Worm (Caenorhabditis elegans) whole organism, late embryonic: Measurements from ENCODE around the gene mrp-7.

Source experiments
- C08G9.2 ChIP-seq: sonication (generic microtip); optimal IDR thresholded peaks from 2 replicates; lab custom pipeline; 2016; ENCODE audit warnings: mild to moderate bottlenecking, missing genetic modification characterization, moderate library complexity, missing compliant biosample characterization
- C38D4.7 ChIP-seq: fragments of 200-800 bp; sonication (Bioruptor generic); optimal IDR thresholded peaks from 2 replicates; lab custom pipeline; 2018; ENCODE audit warnings: mild to moderate bottlenecking, missing genetic modification characterization, moderate library complexity, missing compliant biosample characterization
- K09A11.1 ChIP-seq: sonication (generic microtip); optimal IDR thresholded peaks from 2 replicates; lab custom pipeline; 2017; ENCODE audit warnings: antibody characterized with exemption, mild to moderate bottlenecking, missing genetic modification characterization, missing compliant biosample characterization; ENCODE audit not compliant: insufficient read depth
- ahr-1 ChIP-seq: sonication (generic microtip); optimal IDR thresholded peaks from 2 replicates; lab custom pipeline; 2016; ENCODE audit warnings: missing genetic modification characterization, missing compliant biosample characterization
- ceh-18 ChIP-seq: sonication (generic microtip); optimal IDR thresholded peaks from 2 replicates; lab custom pipeline; 2016; ENCODE audit warnings: missing genetic modification characterization, missing compliant biosample characterization
- ceh-2 ChIP-seq: sonication (generic microtip); optimal IDR thresholded peaks from 2 replicates; lab custom pipeline; 2016; ENCODE audit warnings: missing genotype, missing genetic modification characterization, missing compliant biosample characterization
- ceh-22 ChIP-seq: sonication (generic microtip); optimal IDR thresholded peaks from 2 replicates; lab custom pipeline; 2017; ENCODE audit warnings: missing biosample characterization, missing genetic modification characterization
- ceh-24 ChIP-seq: sonication (generic microtip); optimal IDR thresholded peaks from 2 replicates; lab custom pipeline; 2016; ENCODE audit warnings: mild to moderate bottlenecking, missing genetic modification characterization, missing compliant biosample characterization
- ceh-30 ChIP-seq: fragments of 150-350 bp; optimal IDR thresholded peaks from 2 replicates; lab custom pipeline; 2014; ENCODE audit warnings: missing biosample characterization, missing genetic modification characterization
- ceh-31 ChIP-seq: sonication (generic microtip); optimal IDR thresholded peaks from 2 replicates; lab custom pipeline; 2016; ENCODE audit warnings: missing genetic modification characterization, missing compliant biosample characterization
- ceh-48 ChIP-seq: sonication (generic microtip); optimal IDR thresholded peaks from 2 replicates; lab custom pipeline; 2016; ENCODE audit warnings: missing genetic modification characterization, inconsistent platforms, missing compliant biosample characterization
- ceh-6 ChIP-seq: fragments of 200-800 bp; sonication (Bioruptor generic); optimal IDR thresholded peaks from 2 replicates; lab custom pipeline; 2018; ENCODE audit warnings: mild to moderate bottlenecking, missing genetic modification characterization, missing compliant biosample characterization
- dve-1 ChIP-seq: sonication (generic microtip); optimal IDR thresholded peaks from 2 replicates; lab custom pipeline; 2017; ENCODE audit warnings: antibody characterized with exemption, mild to moderate bottlenecking, missing genetic modification characterization, missing compliant biosample characterization
- elt-4 ChIP-seq: sonication (generic microtip); optimal IDR thresholded peaks from 2 replicates; lab custom pipeline; 2016; ENCODE audit warnings: missing genetic modification characterization, missing compliant biosample characterization
- ets-4 ChIP-seq: sonication (generic microtip); optimal IDR thresholded peaks from 2 replicates; lab custom pipeline; 2016; ENCODE audit warnings: missing genetic modification characterization, missing compliant biosample characterization
- fax-1 ChIP-seq: sonication (generic microtip); optimal IDR thresholded peaks from 2 replicates; lab custom pipeline; 2016; ENCODE audit warnings: missing genotype, missing genetic modification characterization, missing compliant biosample characterization
- hlh-13 ChIP-seq: fragments of 200-800 bp; sonication (Bioruptor generic); optimal IDR thresholded peaks from 2 replicates; lab custom pipeline; 2018; ENCODE audit warnings: mild to moderate bottlenecking, missing genetic modification characterization, missing compliant biosample characterization
- hlh-15 ChIP-seq: sonication (generic microtip); optimal IDR thresholded peaks from 2 replicates; lab custom pipeline; 2016; ENCODE audit warnings: missing genetic modification characterization, missing compliant biosample characterization
- hlh-30 ChIP-seq: sonication (generic microtip); optimal IDR thresholded peaks from 2 replicates; lab custom pipeline; 2017; ENCODE audit warnings: antibody characterized with exemption, missing genetic modification characterization, missing compliant biosample characterization; ENCODE audit not compliant: insufficient read depth
- hlh-8 ChIP-seq: sonication (generic microtip); optimal IDR thresholded peaks from 2 replicates; lab custom pipeline; 2016; ENCODE audit warnings: missing genotype, missing genetic modification characterization, missing compliant biosample characterization
- madf-2 ChIP-seq: sonication (generic microtip); optimal IDR thresholded peaks from 2 replicates; lab custom pipeline; 2017; ENCODE audit warnings: missing genetic modification characterization, missing compliant biosample characterization
- nhr-11 ChIP-seq: fragments of 150-350 bp; optimal IDR thresholded peaks from 2 replicates; lab custom pipeline; 2014; ENCODE audit warnings: missing biosample characterization, missing genetic modification characterization
- odd-2 ChIP-seq: sonication (generic microtip); optimal IDR thresholded peaks from 2 replicates; lab custom pipeline; 2017; ENCODE audit warnings: antibody characterized with exemption, mild to moderate bottlenecking, missing genetic modification characterization, missing compliant biosample characterization
- pag-3 ChIP-seq: sonication (generic microtip); optimal IDR thresholded peaks from 2 replicates; lab custom pipeline; 2016; ENCODE audit warnings: missing compliant biosample characterization, missing genetic modification characterization, borderline replicate concordance
- pros-1 ChIP-seq: fragments of 150-350 bp; optimal IDR thresholded peaks from 2 replicates; lab custom pipeline; 2014; ENCODE audit warnings: missing biosample characterization, missing genetic modification reagents, missing genetic modification characterization
- ref-2 ChIP-seq: sonication (generic microtip); optimal IDR thresholded peaks from 2 replicates; lab custom pipeline; 2016; ENCODE audit warnings: missing genetic modification characterization, missing compliant biosample characterization
- rnt-1 ChIP-seq: sonication (generic microtip); optimal IDR thresholded peaks from 2 replicates; lab custom pipeline; 2016; ENCODE audit warnings: missing genetic modification characterization, missing compliant biosample characterization
- sdc-2 ChIP-seq: sonication (generic microtip); optimal IDR thresholded peaks from 2 replicates; lab custom pipeline; 2016; ENCODE audit warnings: missing genotype, missing genetic modification characterization, missing compliant biosample characterization
- sox-4 ChIP-seq: sonication (generic microtip); optimal IDR thresholded peaks from 2 replicates; lab custom pipeline; 2017; ENCODE audit warnings: mild to moderate bottlenecking, missing genetic modification characterization, inconsistent platforms, missing compliant biosample characterization
- syd-9 ChIP-seq: sonication (generic microtip); optimal IDR thresholded peaks from 2 replicates; lab custom pipeline; 2016; ENCODE audit warnings: mild to moderate bottlenecking, missing genetic modification characterization, moderate library complexity, missing compliant biosample characterization
- tbx-2 ChIP-seq: sonication (generic microtip); optimal IDR thresholded peaks from 2 replicates; lab custom pipeline; 2016; ENCODE audit warnings: missing genetic modification characterization, missing compliant biosample characterization
- unc-3 ChIP-seq, 2 experiments: fragments of 200-800 bp in 1 of 2; sonication (Bioruptor generic) in 1 of 2; sonication (generic microtip) in 1 of 2; conservative IDR thresholded peaks in 1 of 2; optimal IDR thresholded peaks in 1 of 2; 2 replicates each; pipeline versions ENCODE4 v1.3.6 to Lab custom; 2016 to 2022; ENCODE audit warnings: missing compliant biosample characterization in 2 of 2, missing genetic modification characterization in 2 of 2, missing genetic modification reagents in 1 of 2
- unc-86 ChIP-seq: sonication (generic microtip); optimal IDR thresholded peaks from 2 replicates; lab custom pipeline; 2016; ENCODE audit warnings: missing genetic modification characterization, missing compliant biosample characterization
- zip-5 ChIP-seq: sonication (generic microtip); optimal IDR thresholded peaks from 2 replicates; lab custom pipeline; 2016; ENCODE audit warnings: missing genetic modification characterization, missing compliant biosample characterization
- ztf-16 ChIP-seq: sonication (generic microtip); optimal IDR thresholded peaks from 2 replicates; lab custom pipeline; 2017; ENCODE audit warnings: missing genetic modification characterization, missing compliant biosample characterization

The mrp-7 gene

ce11 chrV:19668213-19668612 lies 6.4 kb upstream of the mrp-7 start:
- TF ChIP-seq ceh-30 (tag; lab: Kevin White, UChicago) (no peak), sox-4 (tag; lab: Kevin White, UChicago) (no peak)

ce11 chrV:19669959-19670358 lies 4.7 kb upstream of the mrp-7 start, which contains the start of gene Y43F8C.11:
Gene Y43F8C.11 (plus strand): TSS chrV:19670259.
- TF ChIP-seq hlh-30 (tag; lab: Kevin White, UChicago) (no peak), zip-5 (no peak), ztf-16 (tag; lab: Kevin White, UChicago) (no peak)

DNA sequence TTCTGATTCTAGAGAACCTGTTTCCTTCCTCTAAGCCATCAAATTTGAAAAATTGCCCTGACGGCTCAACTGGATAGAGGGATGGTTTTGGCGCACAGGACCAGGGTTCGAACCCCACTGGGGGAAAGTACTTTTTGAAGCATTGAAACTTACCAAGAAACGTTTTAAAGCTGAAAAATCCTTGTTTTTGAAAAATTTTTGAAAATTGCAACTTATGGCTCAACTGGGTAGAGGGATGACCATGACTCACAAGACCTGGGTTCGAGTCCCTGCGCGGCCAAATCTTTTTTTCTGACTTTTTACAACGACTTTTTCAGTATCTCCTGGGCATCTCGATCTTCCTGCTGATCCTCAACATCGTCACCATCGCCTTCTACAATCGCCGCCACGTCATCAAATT lies 3.8 kb upstream of the mrp-7 start:
- no peak for TF ChIP-seq tbx-2 (tag; lab: Kevin White, UChicago)
- TF ChIP-seq ceh-2 (tag; lab: Kevin White, UChicago): no peak
- no peak for TF ChIP-seq odd-2
- no peak for TF ChIP-seq hlh-13
- no peak for TF ChIP-seq sdc-2 (tag; lab: Kevin White, UChicago)
- TF ChIP-seq ets-4 (tag; lab: Kevin White, UChicago): no peak
- TF ChIP-seq K09A11.1: no peak

DNA sequence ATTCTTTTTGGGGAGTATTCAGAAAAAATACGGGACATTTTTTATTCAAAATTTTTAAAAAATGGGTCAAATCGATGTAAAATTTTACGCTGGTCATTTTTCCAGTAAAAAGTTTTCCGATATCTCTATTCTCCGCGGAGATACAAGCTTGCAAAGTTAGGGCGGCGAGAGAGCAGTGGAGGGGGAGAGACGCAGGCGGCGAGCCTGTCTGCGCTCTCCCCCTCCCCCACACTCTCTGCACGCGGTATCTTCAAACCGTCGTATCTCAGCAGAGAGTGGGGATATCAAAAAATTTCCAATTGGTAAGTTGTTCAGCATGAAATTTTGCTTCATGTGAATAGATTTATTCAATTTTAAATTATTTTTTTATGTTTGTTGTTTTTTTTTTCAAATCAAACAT lies 2.8 kb upstream of the mrp-7 start:
- no peak for TF ChIP-seq hlh-15
- TF ChIP-seq rnt-1 (tag; lab: Kevin White, UChicago): no peak
- no peak for TF ChIP-seq ahr-1
- no peak for TF ChIP-seq ceh-48 (tag; lab: Kevin White, UChicago)
- no peak for TF ChIP-seq syd-9 (tag; lab: Kevin White, UChicago)
- no peak for TF ChIP-seq pag-3 (tag; lab: Kevin White, UChicago)
- TF ChIP-seq unc-86 (tag; lab: Kevin White, UChicago): no peak
- no peak for TF ChIP-seq nhr-11 (tag; lab: Kevin White, UChicago)
- TF ChIP-seq ceh-6 (GFP tag; lab: Kevin White, UChicago): no peak
- TF ChIP-seq madf-2 (tag; lab: Kevin White, UChicago): no peak
- TF ChIP-seq zip-5: no peak
- no peak for TF ChIP-seq unc-3 (GFP tag; conservative IDR thresholded peaks at IDR 0.05; lab: Robert Waterston, UW)
- no peak for TF ChIP-seq unc-3 (tag; optimal IDR thresholded peaks at IDR 0.05; lab: Kevin White, UChicago)
- no peak for TF ChIP-seq ceh-31 (tag; lab: Kevin White, UChicago)
- no peak for TF ChIP-seq ceh-22
- TF ChIP-seq C38D4.7 (GFP tag; lab: Kevin White, UChicago): no peak
- no peak for TF ChIP-seq ceh-30 (tag; lab: Kevin White, UChicago)
- no peak for TF ChIP-seq C08G9.2 (tag; lab: Kevin White, UChicago)
- TF ChIP-seq pros-1 (tag; lab: Kevin White, UChicago): no peak
- no peak for TF ChIP-seq ref-2 (tag; lab: Kevin White, UChicago)

DNA sequence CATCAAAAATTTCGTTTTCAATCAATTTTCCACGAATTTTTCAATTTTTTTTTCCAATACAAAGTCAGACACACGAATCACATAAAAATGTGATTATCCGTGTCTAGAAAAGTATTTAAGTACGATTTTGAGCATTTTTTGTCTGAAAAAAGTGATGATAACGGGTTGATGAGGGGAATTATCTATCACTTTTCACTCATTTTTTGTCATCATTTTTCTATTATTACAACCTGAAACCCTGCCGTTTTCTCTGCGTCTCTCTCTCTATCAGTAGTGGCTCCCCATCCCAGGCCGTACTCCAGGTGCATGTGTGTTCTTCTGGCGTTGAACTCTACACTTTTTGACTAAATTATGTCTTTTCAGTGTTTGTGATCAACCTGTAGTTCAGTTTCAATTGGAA lies 2.3 kb upstream of the mrp-7 start:
- TF ChIP-seq hlh-15 (no peak), elt-4 (tag; lab: Kevin White, UChicago) (no peak), hlh-8 (tag; lab: Kevin White, UChicago) (no peak), C38D4.7 (GFP tag; lab: Kevin White, UChicago) (no peak), ahr-1 (no peak), pros-1 (tag; lab: Kevin White, UChicago) (no peak), dve-1 (tag; lab: Kevin White, UChicago) (no peak), ceh-24 (tag; lab: Kevin White, UChicago) (no peak), ceh-18 (tag; lab: Kevin White, UChicago) (no peak), ceh-2 (tag; lab: Kevin White, UChicago) (no peak), C08G9.2 (tag; lab: Kevin White, UChicago) (no peak), fax-1 (no peak), hlh-13 (no peak), hlh-30 (tag; lab: Kevin White, UChicago) (no peak), madf-2 (tag; lab: Kevin White, UChicago) (no peak)
